Fruit fly (Drosophila melanogaster) Kc167 (cell line): ENCODE results near the gene Dup99B.

Experiments used
- Myc ChIP-seq: fragments of >200 bp; optimal IDR thresholded peaks from 2 replicates; lab custom pipeline; 2017; ENCODE audit warnings: missing external identifiers
- Sin3A ChIP-seq: fragments of >200 bp; optimal IDR thresholded peaks from 2 replicates; lab custom pipeline; 2018; ENCODE audit warnings: missing external identifiers
- h ChIP-seq: fragments of >200 bp; optimal IDR thresholded peaks from 3 replicates; lab custom pipeline; 2018; ENCODE audit warnings: missing external identifiers
- insv ChIP-seq: fragments of >200 bp; optimal IDR thresholded peaks from 3 replicates; lab custom pipeline; 2018; ENCODE audit warnings: missing external identifiers
- psq ChIP-seq: fragments of >200 bp; optimal IDR thresholded peaks from 2 replicates; lab custom pipeline; 2017; ENCODE audit warnings: missing external identifiers
- ttk ChIP-seq: sonication (Bioruptor generic); optimal IDR thresholded peaks from 2 replicates; lab custom pipeline; 2017; ENCODE audit warnings: missing external identifiers

Dup99B gene

DNA sequence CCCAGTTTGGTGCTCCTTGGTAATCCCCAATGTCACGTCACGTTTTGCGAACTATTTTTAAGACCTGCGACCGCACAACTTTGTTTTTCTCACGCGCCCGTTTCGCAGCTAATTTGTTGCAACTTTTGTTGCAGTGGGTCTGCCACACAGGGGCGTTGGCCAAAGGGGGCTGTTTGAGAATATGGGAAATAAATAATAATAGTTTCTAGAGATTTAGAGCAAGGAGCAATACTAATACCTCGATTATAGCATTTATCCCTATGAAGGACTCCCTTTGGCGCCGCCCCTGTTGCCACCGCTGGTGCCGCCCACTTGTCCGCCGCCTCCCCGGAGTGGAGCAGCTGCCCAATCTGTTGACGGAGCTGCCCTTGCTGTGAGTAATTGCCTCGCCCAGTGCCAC is 40.1 kb upstream of the Dup99B start:
- TF ChIP-seq Sin3A (lab: Kevin White, UChicago) = no peak
- no peak for TF ChIP-seq insv (lab: Kevin White, UChicago)
- no peak for TF ChIP-seq psq (lab: Kevin White, UChicago)
- TF ChIP-seq ttk (lab: Kevin White, UChicago) = no peak

DNA sequence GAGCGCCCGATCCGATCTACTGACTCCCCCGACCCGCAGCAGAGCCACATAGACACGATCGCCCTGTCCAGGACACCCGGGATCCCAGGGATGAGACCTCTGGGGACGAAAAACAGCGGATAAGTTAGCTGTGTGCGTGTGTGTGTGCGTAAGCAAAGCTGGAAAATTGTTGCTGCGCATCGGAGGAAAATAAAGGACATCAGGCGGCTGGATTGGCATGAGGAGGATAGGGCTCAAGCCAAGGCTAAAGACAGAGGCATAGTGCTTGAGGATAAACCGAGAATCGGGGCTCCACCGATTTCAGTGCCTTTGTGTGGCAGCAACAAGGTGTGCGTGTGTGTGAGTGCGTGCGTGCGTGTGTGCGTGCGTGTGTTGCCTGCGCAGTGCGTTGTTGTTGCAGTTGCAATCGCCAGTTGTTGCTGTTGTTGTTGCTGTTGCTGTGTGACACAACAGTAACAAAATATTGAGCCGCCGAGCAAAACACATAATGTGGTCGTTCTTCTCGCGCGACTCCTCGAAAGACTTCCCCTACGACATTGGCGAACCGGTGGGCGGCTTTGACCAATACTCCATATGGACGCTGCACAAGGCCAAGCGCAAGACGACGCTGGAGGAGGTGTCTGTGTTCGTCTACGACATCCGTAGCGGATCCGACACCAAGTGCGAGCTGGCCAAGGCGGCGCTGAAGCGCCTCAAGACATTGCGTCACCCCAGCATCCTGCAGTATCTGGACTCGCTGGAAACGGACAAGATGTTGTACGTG is 34.3 kb upstream of the Dup99B start:
- no peak for TF ChIP-seq h (lab: Kevin White, UChicago)
- no peak for TF ChIP-seq psq (lab: Kevin White, UChicago)
- TF ChIP-seq Sin3A (lab: Kevin White, UChicago) = no peak
- no peak for TF ChIP-seq insv (lab: Kevin White, UChicago)
- no peak for TF ChIP-seq ttk (lab: Kevin White, UChicago)
- no peak for TF ChIP-seq Myc (lab: Kevin White, UChicago)

DNA sequence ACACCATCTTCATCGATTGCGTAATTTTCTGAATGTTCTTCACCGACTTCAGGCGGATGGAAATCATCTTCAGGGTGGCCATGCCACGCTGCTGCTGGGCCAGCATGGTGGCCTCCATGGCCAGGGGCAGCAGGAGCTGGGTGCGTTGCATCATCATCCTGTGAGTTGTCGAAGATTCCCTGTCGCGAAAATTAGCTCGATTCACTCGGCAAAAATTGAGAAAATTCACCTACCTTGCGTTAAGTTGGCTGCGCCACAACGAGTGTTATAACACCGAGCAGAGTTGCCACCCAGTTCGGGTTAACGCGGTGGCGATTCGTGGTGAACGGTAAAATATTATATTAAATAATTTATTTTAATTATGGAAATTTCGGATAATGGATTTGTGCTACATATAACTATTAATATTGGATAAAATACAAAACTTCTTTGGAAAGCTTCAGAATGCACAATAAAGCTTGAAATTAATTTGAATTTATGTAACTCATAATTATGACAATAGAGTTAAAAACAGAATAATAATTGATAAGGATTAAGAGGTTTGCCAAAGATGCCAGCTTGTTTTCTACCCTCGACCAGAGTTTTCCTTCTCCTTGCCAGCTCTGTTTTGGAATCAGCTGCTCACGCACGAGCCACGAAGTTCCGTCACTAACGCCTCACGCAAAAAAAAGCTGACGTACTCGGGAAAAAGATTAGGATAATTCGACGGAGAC is 33.6 kb upstream of the Dup99B start, which contains the start of the genes ATPsyngamma and yata:
TSS of gene ATPsyngamma (minus strand) at position 573 of the 713 bp plus-strand sequence.
TSS of gene yata (plus strand) at position 629 of the 713 bp plus-strand sequence.
- no peak for TF ChIP-seq h (lab: Kevin White, UChicago)
- no peak for TF ChIP-seq Sin3A (lab: Kevin White, UChicago)
- no peak for TF ChIP-seq insv (lab: Kevin White, UChicago)
- TF ChIP-seq Myc (lab: Kevin White, UChicago) = no peak
- no peak for TF ChIP-seq psq (lab: Kevin White, UChicago)
- no peak for TF ChIP-seq ttk (lab: Kevin White, UChicago)

DNA sequence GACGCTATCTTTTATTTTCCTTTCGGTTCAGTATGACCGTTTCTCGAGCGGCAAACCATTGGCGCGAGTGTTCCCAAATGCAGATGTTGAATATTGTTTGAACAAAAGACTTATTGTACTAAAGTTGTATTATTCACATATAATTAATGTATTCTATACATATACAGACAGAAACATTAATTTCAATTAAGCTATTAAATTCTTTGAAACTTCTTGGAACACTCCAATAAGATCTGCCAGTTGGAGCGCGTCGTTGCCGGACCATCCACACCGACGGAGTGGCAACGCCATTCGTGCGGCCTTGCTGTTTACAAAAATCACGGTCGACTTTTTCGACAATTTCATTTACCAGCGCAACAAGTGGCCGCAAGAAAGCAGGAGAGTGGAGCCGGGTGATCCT is 29.9 kb upstream of the Dup99B start, which contains the start of the genes Wdr24 and IntS11:
TSS of gene Wdr24 (minus strand) at position 37 of the 400 bp plus-strand sequence.
TSS of gene IntS11 (plus strand) at position 282 of the 400 bp plus-strand sequence.
- TF ChIP-seq Sin3A (lab: Kevin White, UChicago) (no peak), Myc (lab: Kevin White, UChicago) (no peak), psq (lab: Kevin White, UChicago) (no peak), h (lab: Kevin White, UChicago) (no peak), ttk (lab: Kevin White, UChicago) (no peak), insv (lab: Kevin White, UChicago) (no peak)

DNA sequence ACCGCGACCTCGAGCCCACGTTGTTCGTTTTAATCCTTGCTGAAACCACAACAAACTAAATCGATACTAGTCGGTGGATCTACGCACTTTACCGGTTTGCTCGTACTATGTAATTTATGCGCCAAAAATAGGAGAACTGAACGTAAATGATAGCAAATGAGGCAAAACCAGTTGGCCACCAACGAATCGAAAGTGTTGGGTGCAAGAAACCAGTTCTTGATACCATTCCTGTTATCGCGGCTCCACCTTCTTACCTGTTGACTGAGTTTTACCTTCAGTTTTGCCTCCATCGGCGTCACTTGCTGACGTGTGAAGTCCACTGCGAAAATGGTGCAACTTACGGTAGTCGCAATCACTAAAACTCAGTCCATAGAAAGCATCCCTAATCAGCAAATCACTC is 24.9 kb upstream of the Dup99B start:
- no peak for TF ChIP-seq insv (lab: Kevin White, UChicago)
- TF ChIP-seq ttk (lab: Kevin White, UChicago) = no peak
- no peak for TF ChIP-seq h (lab: Kevin White, UChicago)
- TF ChIP-seq Sin3A (lab: Kevin White, UChicago) = no peak
- no peak for TF ChIP-seq psq (lab: Kevin White, UChicago)
- no peak for TF ChIP-seq Myc (lab: Kevin White, UChicago)

DNA sequence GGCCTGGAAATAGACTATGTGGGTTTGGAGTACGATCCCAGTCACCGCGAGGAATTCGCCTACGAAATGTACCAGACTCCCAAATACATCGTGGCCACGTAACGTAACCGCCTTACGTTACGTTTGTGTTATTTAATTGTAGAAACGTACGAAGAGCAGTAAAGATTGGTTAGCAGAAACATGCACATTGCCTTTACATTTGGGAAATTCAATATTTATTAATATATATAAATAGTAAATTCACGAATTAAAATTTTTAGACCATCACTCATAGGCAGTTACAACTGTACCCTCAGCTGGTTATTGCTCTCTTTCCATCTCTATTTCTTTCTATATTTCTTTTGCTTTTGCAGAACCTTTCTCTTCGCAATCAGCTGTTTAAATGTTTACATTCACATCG is 22.7 kb upstream of the Dup99B start, which contains the start of gene Gnpnat:
TSS of gene Gnpnat (plus strand) at position 385 of the 400 bp plus-strand sequence.
- TF ChIP-seq psq (lab: Kevin White, UChicago) (peak; percentile 14), h (lab: Kevin White, UChicago) (no peak)

DNA sequence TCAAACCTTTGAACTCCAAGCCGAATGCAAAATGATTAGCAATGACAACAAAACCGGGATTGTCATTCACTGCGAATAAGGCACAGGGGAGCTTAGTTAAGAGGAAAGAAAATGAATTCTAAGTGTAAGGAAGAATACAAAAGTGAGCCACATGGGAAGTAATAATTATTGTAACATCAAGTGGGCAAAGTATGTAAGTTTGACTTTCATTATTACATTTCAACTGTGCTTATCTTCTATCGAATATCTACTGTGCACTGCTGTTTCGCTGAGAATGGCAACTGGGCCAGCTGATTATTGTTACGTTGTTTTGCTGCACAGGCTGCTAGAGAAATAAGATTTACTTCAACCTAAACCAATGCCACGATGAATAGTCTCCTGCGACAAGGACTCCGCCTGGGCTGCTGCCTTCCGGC is 21.5 kb upstream of the Dup99B start, which contains the start of the genes CG7601 and CIA30:
TSS of gene CG7601 (minus strand) at position 68 of the 416 bp plus-strand sequence.
TSS of gene CIA30 (plus strand) at position 288 of the 416 bp plus-strand sequence.
- no peak for TF ChIP-seq insv (lab: Kevin White, UChicago)

DNA sequence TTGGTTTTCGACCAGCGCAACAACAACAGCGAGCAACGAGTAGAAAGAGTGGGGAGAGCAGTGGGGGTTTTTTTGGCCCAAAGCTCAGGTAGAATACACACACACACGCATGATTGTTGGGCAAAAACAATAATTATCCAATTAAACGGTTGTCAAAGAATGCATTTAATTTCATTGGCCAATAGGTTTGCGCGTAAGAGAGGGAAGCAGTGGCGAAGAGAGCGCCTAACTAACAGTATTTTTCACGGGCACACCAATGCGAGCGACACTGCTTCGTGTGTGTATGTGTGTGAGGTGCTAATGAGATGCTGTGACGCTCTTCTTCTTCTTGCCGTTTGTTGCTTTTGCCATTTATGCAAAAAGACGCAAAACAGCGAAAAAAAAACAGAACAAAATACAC is 11.1 kb upstream of the Dup99B start:
- TF ChIP-seq h (lab: Kevin White, UChicago) = no peak
- TF ChIP-seq ttk (lab: Kevin White, UChicago) = no peak
- TF ChIP-seq Myc (lab: Kevin White, UChicago) = no peak
- TF ChIP-seq psq (lab: Kevin White, UChicago) = no peak
- TF ChIP-seq insv (lab: Kevin White, UChicago) = no peak
- TF ChIP-seq Sin3A (lab: Kevin White, UChicago) = no peak

DNA sequence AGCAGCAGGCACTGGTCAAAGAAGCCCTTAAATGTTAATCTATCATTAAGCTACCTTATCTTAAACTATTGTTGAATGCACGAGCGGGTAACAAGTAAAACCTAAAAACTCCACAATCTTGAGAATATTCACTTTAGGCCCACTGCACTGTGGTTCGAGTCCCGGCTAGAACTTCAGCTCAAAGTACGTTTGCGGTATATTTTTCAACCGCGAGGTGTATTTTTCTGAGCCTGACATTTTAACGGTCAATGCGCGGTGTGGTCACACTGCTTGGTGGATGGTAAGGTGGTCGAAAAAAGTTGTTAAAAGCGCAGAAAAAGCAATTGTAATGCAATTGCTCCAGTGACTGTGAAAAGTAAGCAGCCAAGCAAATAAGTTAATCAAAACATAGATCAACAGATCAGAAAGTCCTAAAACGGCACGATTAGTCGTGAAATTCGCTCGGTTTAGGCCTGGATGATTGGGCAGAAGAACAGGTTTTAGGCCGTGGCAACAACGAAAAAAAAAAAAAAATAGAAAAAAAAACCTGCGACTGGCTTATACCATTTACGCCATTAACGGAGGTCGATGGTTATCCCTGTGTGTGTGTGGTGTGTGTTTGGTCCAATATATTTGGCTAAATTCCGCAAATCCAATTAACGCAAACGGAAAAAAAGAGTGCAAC is 10.5 kb upstream of the Dup99B start, which contains the start of gene Kul:
TSS of gene Kul (plus strand) at position 254 of the 664 bp plus-strand sequence.
- TF ChIP-seq psq (lab: Kevin White, UChicago) (no peak), insv (lab: Kevin White, UChicago) (no peak), Myc (lab: Kevin White, UChicago) (no peak), h (lab: Kevin White, UChicago) (no peak), ttk (lab: Kevin White, UChicago) (no peak), Sin3A (lab: Kevin White, UChicago) (no peak)

DNA sequence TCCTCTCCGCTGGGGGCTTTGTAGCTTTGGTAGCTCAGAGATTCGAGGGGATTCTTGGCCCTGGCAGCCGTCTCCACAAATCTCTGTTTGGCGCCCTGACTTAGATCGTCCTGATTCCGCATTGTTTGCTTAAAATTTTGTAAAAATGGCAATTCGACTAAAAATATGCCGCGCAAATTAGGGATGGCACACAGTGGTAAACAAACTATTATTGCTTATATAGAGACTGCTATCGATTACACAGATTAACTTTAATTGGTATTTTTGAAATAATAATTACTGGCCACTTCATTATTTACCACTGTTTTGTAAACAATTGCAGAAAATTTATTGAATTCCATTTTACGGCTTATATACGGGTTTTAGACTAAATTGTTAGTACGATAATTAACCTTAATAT is 9.6 kb upstream of the Dup99B start, which contains the start of the genes Naa40 and CG18731:
TSS of gene Naa40 (minus strand) at position 206 of the 400 bp plus-strand sequence.
TSS of gene CG18731 (plus strand) at position 283 of the 400 bp plus-strand sequence.
- TF ChIP-seq Sin3A (lab: Kevin White, UChicago) (no peak), Myc (lab: Kevin White, UChicago) (no peak), ttk (lab: Kevin White, UChicago) (no peak), insv (lab: Kevin White, UChicago) (no peak), h (lab: Kevin White, UChicago) (no peak), psq (lab: Kevin White, UChicago) (no peak)
